Worm (Caenorhabditis elegans) whole organism, midembryonic: ENCODE results near the gene F38H4.4.

Source experiments
- T22C8.4 ChIP-seq: fragments of 200-800 bp; sonication (Bioruptor generic); IDR thresholded peaks from 2 replicates; pipeline ENCODE4 v1.3.6; 2022; ENCODE audit warnings: missing genetic modification characterization, missing compliant biosample characterization
- cog-1 ChIP-seq: sonication (generic microtip); optimal IDR thresholded peaks from 2 replicates; lab custom pipeline; 2016; ENCODE audit warnings: missing genetic modification characterization, missing compliant biosample characterization
- flt-1 ChIP-seq: fragments of 200-800 bp; sonication (Bioruptor generic); IDR thresholded peaks from 2 replicates; pipeline ENCODE4 v1.3.6; 2022; ENCODE audit warnings: missing genetic modification characterization, missing compliant biosample characterization
- klf-2 ChIP-seq: fragments of 200-800 bp; sonication (Bioruptor generic); conservative IDR thresholded peaks from 2 replicates; pipeline ENCODE4 v1.3.6; 2022; ENCODE audit warnings: missing genetic modification reagents, missing genetic modification characterization, missing compliant biosample characterization
- med-1 ChIP-seq: sonication (generic microtip); optimal IDR thresholded peaks from 2 replicates; lab custom pipeline; 2017; ENCODE audit warnings: missing genetic modification characterization, mild to moderate bottlenecking, missing compliant biosample characterization, antibody characterized with exemption, missing genetic modification reagents; ENCODE audit not compliant: insufficient read depth
- ref-1 ChIP-seq: fragments of 200-800 bp; sonication (Bioruptor generic); conservative IDR thresholded peaks from 2 replicates; pipeline ENCODE4 v1.3.6; 2022; ENCODE audit warnings: missing genetic modification reagents, missing genetic modification characterization, missing compliant biosample characterization
- tab-1 ChIP-seq: fragments of 200-800 bp; sonication (Bioruptor generic); IDR thresholded peaks from 2 replicates; pipeline ENCODE4 v1.3.6; 2022; ENCODE audit warnings: missing genetic modification characterization, missing compliant biosample characterization
- ztf-23 ChIP-seq: fragments of 200-800 bp; sonication (Bioruptor generic); IDR thresholded peaks from 2 replicates; pipeline ENCODE4 v1.3.6; 2022; ENCODE audit warnings: missing genetic modification reagents, missing genetic modification characterization, missing compliant biosample characterization
- ztf-29 ChIP-seq: fragments of 200-800 bp; sonication (Bioruptor generic); IDR thresholded peaks from 2 replicates; pipeline ENCODE4 v1.3.6; 2022; ENCODE audit warnings: missing genetic modification reagents, missing genetic modification characterization, missing compliant biosample characterization

F38H4.4 gene

ce11 chrIV:11892545-11892944 lies 44.5 kb downstream of the F38H4.4 start:
- TF ChIP-seq T22C8.4 (no peak), cog-1 (tag; lab: Kevin White, UChicago) (no peak), tab-1 (GFP tag; lab: Robert Waterston, UW) (no peak)

- TF ChIP-seq flt-1 (GFP tag; lab: Robert Waterston, UW) (no peak), tab-1 (GFP tag; lab: Robert Waterston, UW) (no peak), med-1 (GFP tag; lab: Kevin White, UChicago) (no peak), cog-1 (tag; lab: Kevin White, UChicago) (no peak), klf-2 (no peak)
These were observed 45.3 kb downstream of the F38H4.4 start for ce11 chrIV:11893336-11893735.

- no peak for TF ChIP-seq med-1 (GFP tag; lab: Kevin White, UChicago)
- no peak for TF ChIP-seq ref-1 (GFP tag; lab: Robert Waterston, UW)
- TF ChIP-seq flt-1 (GFP tag; lab: Robert Waterston, UW) = no peak
- no peak for TF ChIP-seq tab-1 (GFP tag; lab: Robert Waterston, UW)
- TF ChIP-seq T22C8.4 = no peak
- no peak for TF ChIP-seq cog-1 (tag; lab: Kevin White, UChicago)
- TF ChIP-seq klf-2 = no peak
- no peak for TF ChIP-seq ztf-29
- TF ChIP-seq ztf-23 = no peak
These were observed 49.6 kb downstream of the F38H4.4 start for ce11 chrIV:11897710-11898109.

- TF ChIP-seq cog-1 (tag; lab: Kevin White, UChicago) (no peak), T22C8.4 (no peak), ztf-23 (no peak), ztf-29 (no peak), ref-1 (GFP tag; lab: Robert Waterston, UW) (no peak), klf-2 (no peak), flt-1 (GFP tag; lab: Robert Waterston, UW) (no peak), tab-1 (GFP tag; lab: Robert Waterston, UW) (no peak), med-1 (GFP tag; lab: Kevin White, UChicago) (no peak)
These were observed 51.3 kb downstream of the F38H4.4 start, which contains the start of gene nhr-43 for ce11 chrIV:11899358-11899757. nhr-43 (plus strand) TSS chrIV:11899590.
